Fruit fly (Drosophila melanogaster): ENCODE measurements around the gene CG10949.

The CG10949 gene

dm6 chr2L:20414750-20415211, 1.9 kb downstream of the CG10949 start, which contains the start of gene CG10947 (continued):
- peak; percentile 84 for TF ChIP-seq sob (GFP tag; IDR thresholded peaks at IDR 0.05)
- TF ChIP-seq chinmo (GFP tag; IDR thresholded peaks at IDR 0.05; ENCODE audit: partially characterized antibody) = peak; percentile 52; the same call in 1 of the 4 replicates
- peak; percentile 53 for TF ChIP-seq CG12236 (GFP tag; optimal IDR thresholded peaks at IDR 0.05)
- no peak for TF ChIP-seq cwo (GFP tag; optimal IDR thresholded peaks at IDR 0.05)
- TF ChIP-seq eyg (GFP tag; optimal IDR thresholded peaks at IDR 0.05) = peak; percentile 57
- peak; percentile 79 for TF ChIP-seq Hsf (GFP tag; optimal IDR thresholded peaks at IDR 0.05)
- TF ChIP-seq ssp (GFP tag; IDR thresholded peaks at IDR 0.05) = peak; percentile 33
- peak; percentile 35 for TF ChIP-seq CG6813 (GFP tag; optimal IDR thresholded peaks at IDR 0.05)
- no peak for TF ChIP-seq CG8765 (GFP tag; IDR thresholded peaks at IDR 0.05)
- TF ChIP-seq bcd (GFP tag; optimal IDR thresholded peaks at IDR 0.05) = peak; percentile 64
- peak; percentile 75 for TF ChIP-seq CG13287 (GFP tag; IDR thresholded peaks at IDR 0.05; ENCODE audit: partially characterized antibody)
- TF ChIP-seq zf30C (GFP tag; optimal IDR thresholded peaks at IDR 0.05) = no peak
- peak; percentile 55 for TF ChIP-seq grau (tag; optimal IDR thresholded peaks at IDR 0.05)
- peak; percentile 32 for TF ChIP-seq kah (GFP tag; optimal IDR thresholded peaks at IDR 0.05)
- TF ChIP-seq unpg (GFP tag; optimal IDR thresholded peaks at IDR 0.05) = peak; percentile 63
- TF ChIP-seq CG14014 (GFP tag; IDR thresholded peaks at IDR 0.05) = peak; percentile 60; the same call in 1 of the 2 replicates
- TF ChIP-seq az2 (GFP tag; optimal IDR thresholded peaks at IDR 0.05) = peak; percentile 76
- peak; percentile 73 for TF ChIP-seq bbx (GFP tag; IDR thresholded peaks at IDR 0.05; ENCODE audit: partially characterized antibody)
- peak; percentile 60 for TF ChIP-seq Mes4 (GFP tag; optimal IDR thresholded peaks at IDR 0.05)
- peak; percentile 45 for TF ChIP-seq CG12155 (GFP tag; optimal IDR thresholded peaks at IDR 0.05)
- TF ChIP-seq CG7357 (GFP tag; IDR thresholded peaks at IDR 0.05) = no peak
- TF ChIP-seq ranshi (GFP tag; IDR thresholded peaks at IDR 0.05) = peak; percentile 71
- TF ChIP-seq CG3995 (GFP tag; optimal IDR thresholded peaks at IDR 0.05) = peak; percentile 14
- no peak for TF ChIP-seq fd64A (GFP tag; optimal IDR thresholded peaks at IDR 0.05)
- peak; percentile 11 for TF ChIP-seq ftz-f1 (GFP tag; optimal IDR thresholded peaks at IDR 0.05)
- no peak for TF ChIP-seq gt (GFP tag; IDR thresholded peaks at IDR 0.05)
- TF ChIP-seq CG10654 (GFP tag; optimal IDR thresholded peaks at IDR 0.05) = peak; percentile 30
- peak; percentile 69; the same call in 2 of the 3 replicates for TF ChIP-seq Opbp (GFP tag; IDR thresholded peaks at IDR 0.05; ENCODE audit: partially characterized antibody)
- TF ChIP-seq CG17612 (GFP tag; IDR thresholded peaks at IDR 0.05) = no peak
- peak; percentile 66 for TF ChIP-seq CG17568 (GFP tag; optimal IDR thresholded peaks at IDR 0.05)
- peak; percentile 36 for TF ChIP-seq ATbp (GFP tag; optimal IDR thresholded peaks at IDR 0.05)
- peak; percentile 66 for TF ChIP-seq pb (GFP tag; optimal IDR thresholded peaks at IDR 0.05)
- no peak for TF ChIP-seq CG9215 (GFP tag; IDR thresholded peaks at IDR 0.05)
- TF ChIP-seq CG3726 (GFP tag; IDR thresholded peaks at IDR 0.05) = no peak
- peak; percentile 37; the same call in 1 of the 2 replicates for TF ChIP-seq CG31441 (GFP tag; IDR thresholded peaks at IDR 0.05)
- peak; percentile 33 for TF ChIP-seq CG33557 (GFP tag; optimal IDR thresholded peaks at IDR 0.05)
- TF ChIP-seq CG12071 (GFP tag; optimal IDR thresholded peaks at IDR 0.05) = peak; percentile 15
- TF ChIP-seq wek (GFP tag; optimal IDR thresholded peaks at IDR 0.05) = peak; percentile 48
- peak; percentile 33 for TF ChIP-seq cato (GFP tag; optimal IDR thresholded peaks at IDR 0.05; ENCODE audit: borderline replicate concordance)
- peak; percentile 3 for TF ChIP-seq CG4282 (GFP tag; optimal IDR thresholded peaks at IDR 0.05)
- TF ChIP-seq fd3F (GFP tag; optimal IDR thresholded peaks at IDR 0.05) = peak; percentile 37
- TF ChIP-seq NfI (GFP tag; optimal IDR thresholded peaks at IDR 0.05) = peak; percentile 82
- peak; percentile 61 for TF ChIP-seq CG42726 (GFP tag; IDR thresholded peaks at IDR 0.05; ENCODE audit: partially characterized antibody)
- TF ChIP-seq Hr39 (optimal IDR thresholded peaks at IDR 0.05) = no peak
- TF ChIP-seq sqz (GFP tag; optimal IDR thresholded peaks at IDR 0.05) = peak; percentile 15
- TF ChIP-seq vfl (GFP tag; optimal IDR thresholded peaks at IDR 0.05) = peak; percentile 14
- peak; percentile 28 for TF ChIP-seq Bdp1 (GFP tag; optimal IDR thresholded peaks at IDR 0.05)
- TF ChIP-seq Hr51 (GFP tag; optimal IDR thresholded peaks at IDR 0.05) = peak; percentile 39 to 48
- TF ChIP-seq Lim3 (GFP tag; IDR thresholded peaks at IDR 0.05) = no peak
- peak; percentile 60 for TF ChIP-seq CG12744 (GFP tag; optimal IDR thresholded peaks at IDR 0.05)
